Fruit fly (Drosophila melanogaster) whole organism, embryonic: ENCODE measurements around the gene CG8907.

ENCODE experiments used
- Atf3 ChIP-seq: fragments of 200-800 bp; sonication (Bioruptor generic); optimal IDR thresholded peaks from 3 replicates; lab custom pipeline; 2016; ENCODE audit warnings: missing biosample characterization, missing genetic modification characterization
- Bgb ChIP-seq: fragments of 200-800 bp; sonication (Bioruptor generic); IDR thresholded peaks from 2 replicates; pipeline ENCODE4 v1.3.6; 2022; ENCODE audit warnings: missing biosample characterization, missing genetic modification characterization; ENCODE audit not compliant: partially characterized antibody
- CG10274 ChIP-seq: fragments of 200-800 bp; sonication (Bioruptor generic); optimal IDR thresholded peaks from 3 replicates; lab custom pipeline; 2017; ENCODE audit warnings: missing biosample characterization, mild to moderate bottlenecking, missing genetic modification characterization
- CG10366 ChIP-seq: fragments of 200-800 bp; sonication (Bioruptor generic); IDR thresholded peaks from 2 replicates; pipeline ENCODE4 v1.3.6; 2022; ENCODE audit warnings: missing biosample characterization, missing genetic modification characterization
- CG12155 ChIP-seq: fragments of 200-800 bp; sonication (Bioruptor generic); optimal IDR thresholded peaks from 3 replicates; lab custom pipeline; 2016; ENCODE audit warnings: missing biosample characterization, missing genetic modification characterization
- CG17912 ChIP-seq: fragments of 200-800 bp; sonication (Bioruptor generic); optimal IDR thresholded peaks from 2 replicates; lab custom pipeline; 2018; ENCODE audit warnings: missing biosample characterization, mild to moderate bottlenecking, missing genetic modification characterization
- D19B ChIP-seq: fragments of 200-800 bp; sonication (Bioruptor generic); optimal IDR thresholded peaks from 2 replicates; lab custom pipeline; 2017; ENCODE audit warnings: missing biosample characterization, mild to moderate bottlenecking, missing genetic modification characterization
- Fer2 ChIP-seq: fragments of 200-800 bp; sonication (Bioruptor generic); optimal IDR thresholded peaks from 2 replicates; lab custom pipeline; 2018; ENCODE audit warnings: missing biosample characterization, mild to moderate bottlenecking, missing genetic modification characterization, moderate library complexity
- Jarid2 ChIP-seq: fragments of 200-800 bp; sonication (Bioruptor generic); optimal IDR thresholded peaks from 3 replicates; lab custom pipeline; 2017; ENCODE audit warnings: mild to moderate bottlenecking, missing biosample characterization, missing genetic modification reagents, missing genetic modification characterization
- Nf-YC ChIP-seq: fragments of 200-800 bp; optimal IDR thresholded peaks from 3 replicates; lab custom pipeline; 2019; ENCODE audit warnings: missing biosample characterization, mild to moderate bottlenecking, missing genetic modification characterization, moderate library complexity
- amos ChIP-seq: fragments of 200-800 bp; sonication (Bioruptor generic); IDR thresholded peaks from 2 replicates; pipeline ENCODE4 v1.3.6; 2022; ENCODE audit warnings: missing biosample characterization, missing genetic modification characterization; ENCODE audit not compliant: partially characterized antibody
- h ChIP-seq: fragments of >200 bp; optimal IDR thresholded peaks from 2 replicates; lab custom pipeline; 2017
- hbn ChIP-seq: fragments of 200-800 bp; sonication (Bioruptor generic); IDR thresholded peaks from 2 replicates; pipeline ENCODE4 v1.3.6; 2022; ENCODE audit warnings: missing biosample characterization, missing genetic modification characterization; ENCODE audit not compliant: partially characterized antibody

DNA sequence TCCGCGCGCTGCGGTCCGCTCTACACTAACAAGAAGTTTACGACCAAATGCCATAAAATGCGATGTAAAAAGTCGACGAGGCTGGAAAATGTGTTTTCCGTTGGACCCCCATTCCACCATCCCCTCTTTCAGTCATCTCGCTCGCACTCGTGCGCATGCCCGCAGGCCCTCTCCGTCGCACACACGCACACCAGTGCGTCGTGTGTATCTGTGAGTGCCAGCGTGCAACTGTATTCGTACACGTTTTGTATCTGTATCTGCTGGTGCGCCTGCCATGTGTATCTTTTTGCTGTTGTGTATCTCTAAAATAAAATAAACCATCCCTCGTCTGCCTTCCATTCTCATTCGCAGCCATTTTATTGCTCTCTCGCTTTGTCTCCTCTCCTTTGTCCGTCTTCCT is 47.9 kb upstream of the CG8907 start:
- no peak for TF ChIP-seq CG17912 (GFP tag; lab: Kevin White, UChicago)
- no peak for TF ChIP-seq Bgb (GFP tag; lab: Robert Waterston, UW)
- no peak for TF ChIP-seq Jarid2 (GFP tag; lab: Kevin White, UChicago)
- TF ChIP-seq amos (GFP tag; lab: Robert Waterston, UW) = no peak
- no peak for TF ChIP-seq Atf3 (GFP tag; lab: Kevin White, UChicago)
- no peak for TF ChIP-seq hbn
- TF ChIP-seq CG12155 (GFP tag; lab: Kevin White, UChicago) = no peak
- peak; percentile 92 for TF ChIP-seq Nf-YC (tag; lab: Kevin White, UChicago)
- TF ChIP-seq CG10274 (GFP tag; lab: Kevin White, UChicago) = no peak
- TF ChIP-seq D19B (GFP tag; lab: Kevin White, UChicago) = no peak
- no peak for TF ChIP-seq CG10366 (GFP tag; lab: Robert Waterston, UW)
- TF ChIP-seq Fer2 (tag; lab: Kevin White, UChicago) = no peak
- no peak for TF ChIP-seq h (lab: Kevin White, UChicago)
